Worm (Caenorhabditis elegans): ENCODE results near the gene F16B4.2.

ce11 chrV:1640008-1640407 is 39.2 kb downstream of the F16B4.2 start, which contains the start of gene str-221:
- TF ChIP-seq ceh-63 (GFP tag; optimal IDR thresholded peaks at IDR 0.05) (no peak), tbx-2 (tag; optimal IDR thresholded peaks at IDR 0.05) (no peak), nhr-28 (tag; optimal IDR thresholded peaks at IDR 0.05) (no peak), nhr-237 (tag; optimal IDR thresholded peaks at IDR 0.05) (no peak), ceh-8 (GFP tag; optimal IDR thresholded peaks at IDR 0.05) (no peak), nhr-20 (tag; optimal IDR thresholded peaks at IDR 0.05) (no peak), ztf-11 (tag; optimal IDR thresholded peaks at IDR 0.05) (no peak), aha-1 (tag; optimal IDR thresholded peaks at IDR 0.05) (no peak), pqm-1 (tag; optimal IDR thresholded peaks at IDR 0.05) (no peak), nhr-47 (tag; optimal IDR thresholded peaks at IDR 0.05) (no peak), irx-1 (tag; optimal IDR thresholded peaks at IDR 0.05) (no peak), ztf-4 (tag; optimal IDR thresholded peaks at IDR 0.05) (no peak), ceh-90 (tag; optimal IDR thresholded peaks at IDR 0.05) (no peak), swsn-7 (tag; optimal IDR thresholded peaks at IDR 0.05) (no peak)
